Worm (Caenorhabditis elegans): ENCODE results near the gene nhr-192.

DNA sequence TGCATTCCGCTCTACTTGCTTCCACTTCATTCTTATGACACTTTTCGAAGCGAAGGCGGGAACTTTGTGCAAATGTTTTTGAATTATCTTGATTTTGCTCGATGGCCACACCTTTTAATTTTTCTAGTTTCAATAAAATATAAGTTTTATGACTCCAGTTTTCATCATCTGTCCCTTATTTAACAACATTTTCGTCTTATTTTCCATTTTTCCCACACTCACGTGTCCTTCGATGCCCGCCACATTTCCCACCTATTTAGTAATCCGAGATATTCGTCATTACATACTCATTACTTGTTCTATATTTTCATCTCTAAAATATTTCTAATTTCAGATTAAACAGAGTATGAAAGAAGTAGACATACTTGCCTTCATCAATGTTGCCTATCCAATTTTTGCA, 23.9 kb upstream of the nhr-192 start, which contains the start of gene srd-49:
- TF ChIP-seq ztf-11 (tag; optimal IDR thresholded peaks at IDR 0.05) = no peak
- TF ChIP-seq pag-3 (tag; optimal IDR thresholded peaks at IDR 0.05; ENCODE audit: borderline replicate concordance, insufficient read depth) = no peak
- no peak for TF ChIP-seq lsy-2 (tag; optimal IDR thresholded peaks at IDR 0.05)
- no peak for TF ChIP-seq mep-1 (tag; optimal IDR thresholded peaks at IDR 0.05)
- TF ChIP-seq blmp-1 (tag; optimal IDR thresholded peaks at IDR 0.05) = no peak
- no peak for TF ChIP-seq jun-1 (tag; optimal IDR thresholded peaks at IDR 0.05)
- TF ChIP-seq aly-2 (tag; optimal IDR thresholded peaks at IDR 0.05) = no peak
- no peak for TF ChIP-seq alr-1 (tag; optimal IDR thresholded peaks at IDR 0.05; ENCODE audit: borderline replicate concordance)
- no peak for TF ChIP-seq dsc-1 (tag; optimal IDR thresholded peaks at IDR 0.05)

All from whole organism, L1 larva.